Worm (Caenorhabditis elegans): ENCODE data around the gene pxn-2.

The pxn-2 gene

DNA sequence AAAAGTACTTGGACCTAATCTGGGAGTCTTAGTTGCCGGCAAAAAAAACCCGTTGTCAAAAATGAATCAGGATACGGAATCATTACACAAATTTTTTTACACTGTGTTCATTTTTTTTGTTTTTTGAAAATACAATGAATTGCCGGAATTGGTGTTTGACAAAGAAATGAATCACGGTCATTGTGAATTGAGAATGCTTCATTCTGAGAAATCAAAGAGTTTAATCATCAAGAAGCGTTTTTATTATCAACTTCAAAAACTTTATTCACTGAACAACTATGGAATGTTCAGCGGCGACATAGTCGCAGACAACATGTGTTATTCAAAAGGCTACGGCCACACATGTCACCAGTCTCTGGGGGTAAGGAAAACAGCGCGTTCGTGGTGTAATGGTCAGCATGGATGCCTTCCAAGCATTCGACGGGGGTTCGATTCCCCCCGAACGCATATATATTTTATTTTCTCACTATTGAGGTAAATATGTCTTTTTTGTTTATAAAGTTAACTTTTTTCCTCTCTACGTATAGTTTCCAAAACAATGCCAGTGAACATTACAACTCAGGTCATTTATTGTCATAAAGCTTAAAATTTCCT, 15.5 kb downstream of the pxn-2 start, which contains the start of gene nas-10 (continued):
- no peak for TF ChIP-seq F37B4.10 (GFP tag; IDR thresholded peaks at IDR 0.05)
- peak; percentile 87 for TF ChIP-seq snpc-3.4 (tag; optimal IDR thresholded peaks at IDR 0.05)
- peak; percentile 4 for TF ChIP-seq F57A8.1 (GFP tag; optimal IDR thresholded peaks at IDR 0.05)
- no peak for TF ChIP-seq unc-62 (GFP tag; optimal IDR thresholded peaks at IDR 0.05)
- peak; percentile 47 for TF ChIP-seq K12H6.12 (tag; optimal IDR thresholded peaks at IDR 0.05)
- peak; percentile 26 for TF ChIP-seq lsy-27 (tag; optimal IDR thresholded peaks at IDR 0.05; ENCODE audit: borderline replicate concordance, insufficient read depth)
- peak; percentile 9 for TF ChIP-seq somi-1 (GFP tag; optimal IDR thresholded peaks at IDR 0.05)
- no peak for TF ChIP-seq C06A6.2 (GFP tag; conservative IDR thresholded peaks at IDR 0.05)
- no peak for TF ChIP-seq Y53G8AR.9 (GFP tag; conservative IDR thresholded peaks at IDR 0.05)
- no peak for TF ChIP-seq nhr-120 (GFP tag; IDR thresholded peaks at IDR 0.05)
- TF ChIP-seq sea-2 (GFP tag; IDR thresholded peaks at IDR 0.05) = no peak
- TF ChIP-seq ceh-58 (GFP tag; IDR thresholded peaks at IDR 0.05) = 0 out of 2 replicates have a peak, but pooled peaks have one; percentile 47
- peak; percentile 73 for TF ChIP-seq hrde-1 (tag; optimal IDR thresholded peaks at IDR 0.05; ENCODE audit: borderline replicate concordance)
- TF ChIP-seq nfya-2 (GFP tag; IDR thresholded peaks at IDR 0.05) = no peak
- TF ChIP-seq K11D2.4 (GFP tag; IDR thresholded peaks at IDR 0.05) = 0 out of 2 replicates have a peak, but pooled peaks have one; percentile 45
- 0 out of 2 replicates have a peak, but pooled peaks have one; percentile 5 for TF ChIP-seq Y53F4B.3 (GFP tag; IDR thresholded peaks at IDR 0.05)
- peak; percentile 86 for TF ChIP-seq nhr-90 (tag; optimal IDR thresholded peaks at IDR 0.05)
- TF ChIP-seq ZK185.1 (tag; optimal IDR thresholded peaks at IDR 0.05; ENCODE audit: poor library complexity, severe bottlenecking) = peak; percentile 76
- TF ChIP-seq F22D6.2 (tag; optimal IDR thresholded peaks at IDR 0.05) = no peak
- TF ChIP-seq rcor-1 (GFP tag; IDR thresholded peaks at IDR 0.05) = peak; percentile 73
- no peak for TF ChIP-seq dpl-1 (GFP tag; optimal IDR thresholded peaks at IDR 0.05)
- no peak for TF ChIP-seq zfh-2 (GFP tag; conservative IDR thresholded peaks at IDR 0.05)
- TF ChIP-seq B0035.1 (tag; optimal IDR thresholded peaks at IDR 0.05) = peak; percentile 64
- no peak; the same call in 1 of the 2 replicates for TF ChIP-seq mcd-1 (GFP tag; IDR thresholded peaks at IDR 0.05)
- peak; percentile 73 for TF ChIP-seq D2030.7 (GFP tag; IDR thresholded peaks at IDR 0.05)
- TF ChIP-seq bed-2 (GFP tag; IDR thresholded peaks at IDR 0.05) = no peak
- TF ChIP-seq ztf-18 (tag; optimal IDR thresholded peaks at IDR 0.05) = peak; percentile 69
- TF ChIP-seq F57C9.4 (tag; optimal IDR thresholded peaks at IDR 0.05) = peak; percentile 7
- TF ChIP-seq snpc-4 (GFP tag; optimal IDR thresholded peaks at IDR 0.05) = peak; percentile 83
- TF ChIP-seq snpc-4 (tag; optimal IDR thresholded peaks at IDR 0.05) = peak in 1 of 4 experiments; percentile 78
- TF ChIP-seq dox-1 (GFP tag; IDR thresholded peaks at IDR 0.05) = no peak; the same call in 1 of the 2 replicates
- no peak for TF ChIP-seq nfya-1 (tag; optimal IDR thresholded peaks at IDR 0.05; ENCODE audit: borderline replicate concordance, insufficient read depth)
- peak; percentile 85 for TF ChIP-seq pbrm-1 (GFP tag; IDR thresholded peaks at IDR 0.05)
- TF ChIP-seq die-1 (tag; optimal IDR thresholded peaks at IDR 0.05) = peak; percentile 89
- peak; percentile 56 for TF ChIP-seq ets-4 (GFP tag; optimal IDR thresholded peaks at IDR 0.05)
- no peak for TF ChIP-seq lin-35 (GFP tag; optimal IDR thresholded peaks at IDR 0.05)
- TF ChIP-seq gei-17 (GFP tag; optimal IDR thresholded peaks at IDR 0.05) = no peak
- peak; percentile 93 for TF ChIP-seq Y56A3A.18 (GFP tag; IDR thresholded peaks at IDR 0.05)
- TF ChIP-seq tbp1 (GFP tag; optimal IDR thresholded peaks at IDR 0.05) = peak; percentile 99
- TF ChIP-seq F52B5.7 (tag; optimal IDR thresholded peaks at IDR 0.05) = peak; percentile 65
- no peak for TF ChIP-seq C17E4.6 (GFP tag; IDR thresholded peaks at IDR 0.05)
- no peak for TF ChIP-seq F55B11.4 (tag; optimal IDR thresholded peaks at IDR 0.05; ENCODE audit: borderline replicate concordance, insufficient read depth)
- no peak for TF ChIP-seq hsf-1 (GFP tag; IDR thresholded peaks at IDR 0.05)
- no peak for TF ChIP-seq tlf-1 (GFP tag; optimal IDR thresholded peaks at IDR 0.05)
- TF ChIP-seq aptf-3 (GFP tag; IDR thresholded peaks at IDR 0.05) = 0 out of 2 replicates have a peak, but pooled peaks have one; percentile 11
- TF ChIP-seq nhr-80 (tag; optimal IDR thresholded peaks at IDR 0.05) = no peak

Measured in whole organism, young adult.